Fruit fly (Drosophila melanogaster): Measurements from ENCODE around the gene CG3819.

Gene CG3819

dm6 chr3L:18898086-18898470 is 23.8 kb downstream of the CG3819 start, which contains the start of gene CG3902 (continued):
- peak; percentile 31 for TF ChIP-seq onecut (GFP tag; IDR thresholded peaks at IDR 0.05)
- no peak for TF ChIP-seq CG17802 (tag; optimal IDR thresholded peaks at IDR 0.05)
- TF ChIP-seq Abd-B (GFP tag; optimal IDR thresholded peaks at IDR 0.05) = no peak
- no peak for TF ChIP-seq slou (GFP tag; optimal IDR thresholded peaks at IDR 0.05)
- TF ChIP-seq H15 (GFP tag; IDR thresholded peaks at IDR 0.05) = no peak
- no peak for TF ChIP-seq CG7745 (tag; optimal IDR thresholded peaks at IDR 0.05)
- no peak for TF ChIP-seq Atf-2 (GFP tag; optimal IDR thresholded peaks at IDR 0.05)
- no peak for TF ChIP-seq CG31441 (GFP tag; IDR thresholded peaks at IDR 0.05)
- no peak for TF ChIP-seq gsb (GFP tag; IDR thresholded peaks at IDR 0.05)
- peak; percentile 49; the same call in 1 of the 3 replicates for TF ChIP-seq CG7963 (GFP tag; IDR thresholded peaks at IDR 0.05; ENCODE audit: partially characterized antibody)
- peak; percentile 84 for TF ChIP-seq grn (GFP tag; optimal IDR thresholded peaks at IDR 0.05)
- peak; percentile 61 for TF ChIP-seq Fer1 (GFP tag; optimal IDR thresholded peaks at IDR 0.05)
- TF ChIP-seq HHEX (GFP tag; optimal IDR thresholded peaks at IDR 0.05) = peak; percentile 45
- no peak for TF ChIP-seq CG11696 (GFP tag; IDR thresholded peaks at IDR 0.05)
- no peak; the same call in 1 of the 2 replicates for TF ChIP-seq Xrp1 (GFP tag; IDR thresholded peaks at IDR 0.05)
- peak; percentile 22; the same call in 1 of the 2 replicates for TF ChIP-seq Adf1 (GFP tag; IDR thresholded peaks at IDR 0.05)
- TF ChIP-seq unpg (GFP tag; optimal IDR thresholded peaks at IDR 0.05) = peak; percentile 35
- TF ChIP-seq Hsf (GFP tag; optimal IDR thresholded peaks at IDR 0.05) = no peak
- TF ChIP-seq Jarid2 (GFP tag; optimal IDR thresholded peaks at IDR 0.05) = peak; percentile 89
- TF ChIP-seq hth (optimal IDR thresholded peaks at IDR 0.05) = no peak
- no peak for TF ChIP-seq CG8281 (tag; optimal IDR thresholded peaks at IDR 0.05)
- no peak for TF ChIP-seq run (tag; optimal IDR thresholded peaks at IDR 0.05)
- no peak for TF ChIP-seq ap (GFP tag; IDR thresholded peaks at IDR 0.05)
- TF ChIP-seq Camta (GFP tag; optimal IDR thresholded peaks at IDR 0.05) = no peak
- peak in 1 of 3 experiments; percentile 23 for TF ChIP-seq Stat92E (GFP tag; optimal IDR thresholded peaks at IDR 0.05)
- TF ChIP-seq CG6272 (GFP tag; IDR thresholded peaks at IDR 0.05) = no peak
- no peak for TF ChIP-seq CG6813 (GFP tag; optimal IDR thresholded peaks at IDR 0.05)
- peak; percentile 7 for TF ChIP-seq CG4707 (GFP tag; optimal IDR thresholded peaks at IDR 0.05)
- TF ChIP-seq lov (optimal IDR thresholded peaks at IDR 0.05) = no peak
- TF ChIP-seq lov (GFP tag; IDR thresholded peaks at IDR 0.05) = peak; percentile 71; the same call in 2 of the 3 replicates
- TF ChIP-seq CG1832 (GFP tag; optimal IDR thresholded peaks at IDR 0.05) = no peak
- no peak for TF ChIP-seq CG10431 (GFP tag; optimal IDR thresholded peaks at IDR 0.05)
- TF ChIP-seq bab2 (GFP tag; optimal IDR thresholded peaks at IDR 0.05) = no peak
- TF ChIP-seq dmrt11E (tag; optimal IDR thresholded peaks at IDR 0.05) = no peak
- peak; percentile 55 for TF ChIP-seq ftz-f1 (GFP tag; optimal IDR thresholded peaks at IDR 0.05)
- TF ChIP-seq CG10267 (tag; optimal IDR thresholded peaks at IDR 0.05) = no peak
- peak; percentile 6 for TF ChIP-seq nom (GFP tag; optimal IDR thresholded peaks at IDR 0.05)
- no peak; the same call in 1 of the 2 replicates for TF ChIP-seq tna (GFP tag; IDR thresholded peaks at IDR 0.05; ENCODE audit: partially characterized antibody)
- TF ChIP-seq amos (GFP tag; IDR thresholded peaks at IDR 0.05; ENCODE audit: partially characterized antibody) = peak; percentile 43; the same call in 1 of the 2 replicates
- no peak for TF ChIP-seq CG15696 (tag; optimal IDR thresholded peaks at IDR 0.05)
- TF ChIP-seq Ada2b (GFP tag; IDR thresholded peaks at IDR 0.05) = no peak
- TF ChIP-seq MBD-R2 (GFP tag; IDR thresholded peaks at IDR 0.05) = 0 out of 2 replicates have a peak, but pooled peaks have one; percentile 8
- TF ChIP-seq CG12236 (GFP tag; optimal IDR thresholded peaks at IDR 0.05) = no peak
- TF ChIP-seq CG13296 (GFP tag; optimal IDR thresholded peaks at IDR 0.05) = peak; percentile 47
- TF ChIP-seq CG11456 (GFP tag; IDR thresholded peaks at IDR 0.05) = no peak
- no peak for TF ChIP-seq ac (GFP tag; optimal IDR thresholded peaks at IDR 0.05)
- TF ChIP-seq tup (GFP tag; optimal IDR thresholded peaks at IDR 0.05) = no peak
- no peak for TF ChIP-seq CG2199 (GFP tag; IDR thresholded peaks at IDR 0.05)
- no peak for TF ChIP-seq CG9817 (tag; optimal IDR thresholded peaks at IDR 0.05)
- TF ChIP-seq Hey (tag; optimal IDR thresholded peaks at IDR 0.05) = no peak
- no peak for TF ChIP-seq NC2α (GFP tag; optimal IDR thresholded peaks at IDR 0.05)
- TF ChIP-seq CTCF (GFP tag; optimal IDR thresholded peaks at IDR 0.05) = peak; percentile 48

Measured in whole organism, embryonic.